Fruit fly (Drosophila melanogaster) whole organism, embryonic: Measurements from ENCODE around the gene CG10702.

ENCODE experiments used
- Asciz ChIP-seq: fragments of 200-800 bp; sonication (Bioruptor generic); optimal IDR thresholded peaks from 2 replicates; lab custom pipeline; 2017; ENCODE audit warnings: missing biosample characterization, mild to moderate bottlenecking, missing genetic modification characterization, missing genetic modification reagents
- C15 ChIP-seq: fragments of 200-800 bp; sonication (Bioruptor generic); IDR thresholded peaks from 3 replicates; pipeline ENCODE4 v1.3.6; 2022; ENCODE audit warnings: missing biosample characterization, missing genetic modification characterization
- CG10267 ChIP-seq: fragments of 200-800 bp; sonication (Bioruptor generic); optimal IDR thresholded peaks from 2 replicates; lab custom pipeline; 2018; ENCODE audit warnings: missing biosample characterization, mild to moderate bottlenecking, missing genetic modification characterization, moderate library complexity
- CG10431 ChIP-seq: fragments of 200-800 bp; sonication (Bioruptor generic); optimal IDR thresholded peaks from 3 replicates; lab custom pipeline; 2018; ENCODE audit warnings: missing biosample characterization, mild to moderate bottlenecking, missing genetic modification characterization
- CG11456 ChIP-seq: fragments of 200-800 bp; sonication (Bioruptor generic); IDR thresholded peaks from 3 replicates; pipeline ENCODE4 v1.3.6; 2022; ENCODE audit warnings: missing biosample characterization, missing genetic modification characterization
- CG12744 ChIP-seq: fragments of 200-800 bp; sonication (Bioruptor generic); optimal IDR thresholded peaks from 2 replicates; lab custom pipeline; 2016; ENCODE audit warnings: missing biosample characterization, missing genetic modification characterization
- CG13287 ChIP-seq: fragments of 200-800 bp; sonication (Bioruptor generic); IDR thresholded peaks from 2 replicates; pipeline ENCODE4 v1.3.6; 2022; ENCODE audit warnings: missing biosample characterization, missing genetic modification characterization; ENCODE audit not compliant: partially characterized antibody
- CG13894 ChIP-seq: fragments of 200-800 bp; sonication (Bioruptor generic); optimal IDR thresholded peaks from 3 replicates; lab custom pipeline; 2018; ENCODE audit warnings: missing biosample characterization, mild to moderate bottlenecking, missing genetic modification characterization, moderate library complexity
- CG15269 ChIP-seq: fragments of 200-800 bp; sonication (Bioruptor generic); optimal IDR thresholded peaks from 2 replicates; lab custom pipeline; 2018; ENCODE audit warnings: missing biosample characterization, mild to moderate bottlenecking, missing genetic modification characterization, moderate library complexity
- CG30431 ChIP-seq: fragments of 200-800 bp; sonication (Bioruptor generic); optimal IDR thresholded peaks from 2 replicates; lab custom pipeline; 2017; ENCODE audit warnings: missing biosample characterization, missing genetic modification characterization
- CG3163 ChIP-seq: fragments of 200-800 bp; sonication (Bioruptor generic); optimal IDR thresholded peaks from 3 replicates; lab custom pipeline; 2016; ENCODE audit warnings: missing biosample characterization, missing genetic modification characterization
- CG3847 ChIP-seq: fragments of 200-800 bp; sonication (Bioruptor generic); IDR thresholded peaks from 2 replicates; pipeline ENCODE4 v1.3.6; 2022; ENCODE audit warnings: missing biosample characterization, missing genetic modification characterization
- CG3995 ChIP-seq: fragments of 200-800 bp; sonication (Bioruptor generic); optimal IDR thresholded peaks from 3 replicates; lab custom pipeline; 2016; ENCODE audit warnings: missing biosample characterization, missing genetic modification characterization
- CG4282 ChIP-seq: fragments of 200-800 bp; sonication (Bioruptor generic); optimal IDR thresholded peaks from 2 replicates; lab custom pipeline; 2016; ENCODE audit warnings: missing biosample characterization, missing genetic modification characterization
- CG43689 ChIP-seq: fragments of 200-800 bp; sonication (Bioruptor generic); IDR thresholded peaks from 2 replicates; pipeline ENCODE4 v1.3.6; 2022; ENCODE audit warnings: missing biosample characterization, missing genetic modification characterization
- CG8765 ChIP-seq: fragments of 200-800 bp; sonication (Bioruptor generic); IDR thresholded peaks from 2 replicates; pipeline ENCODE4 v1.3.6; 2022; ENCODE audit warnings: missing biosample characterization, missing genetic modification characterization
- CG8944 ChIP-seq: fragments of 200-800 bp; sonication (Bioruptor generic); optimal IDR thresholded peaks from 3 replicates; lab custom pipeline; 2016; ENCODE audit warnings: missing biosample characterization, missing genetic modification characterization
- CrebB ChIP-seq: fragments of 200-800 bp; sonication (Bioruptor generic); optimal IDR thresholded peaks from 3 replicates; lab custom pipeline; 2018; ENCODE audit warnings: missing biosample characterization, mild to moderate bottlenecking, missing genetic modification characterization
- D ChIP-seq, 2 experiments: fragments of 200-800 bp in 1 of 2; fragments of >200 bp in 1 of 2; sonication (Bioruptor generic) in 1 of 2; optimal IDR thresholded peaks; 2 replicates in 1 of 2; 3 replicates in 1 of 2; lab custom pipeline; 2017; ENCODE audit warnings: mild to moderate bottlenecking in 1 of 2, missing biosample characterization in 1 of 2, missing genetic modification characterization in 1 of 2, missing genetic modification reagents in 1 of 2
- Ets65A ChIP-seq: fragments of 200-800 bp; sonication (Bioruptor generic); peaks from one replicate; lab custom pipeline; 2016; ENCODE audit warnings: missing biosample characterization, missing genetic modification characterization
- Fer2 ChIP-seq: fragments of 200-800 bp; sonication (Bioruptor generic); optimal IDR thresholded peaks from 2 replicates; lab custom pipeline; 2018; ENCODE audit warnings: missing biosample characterization, mild to moderate bottlenecking, missing genetic modification characterization, moderate library complexity
- HLH3B ChIP-seq: fragments of 200-800 bp; sonication (Bioruptor generic); IDR thresholded peaks from 2 replicates; pipeline ENCODE4 v1.3.6; 2022; ENCODE audit warnings: missing biosample characterization, missing genetic modification characterization
- HLHmδ ChIP-seq: fragments of 200-800 bp; sonication (Bioruptor generic); optimal IDR thresholded peaks from 2 replicates; lab custom pipeline; 2018; ENCODE audit warnings: missing biosample characterization, mild to moderate bottlenecking, missing genetic modification characterization, moderate library complexity
- Hmr ChIP-seq: fragments of 200-800 bp; sonication (Bioruptor generic); optimal IDR thresholded peaks from 3 replicates; lab custom pipeline; 2017; ENCODE audit warnings: mild to moderate bottlenecking, missing biosample characterization, missing genetic modification reagents, missing genetic modification characterization
- Nf-YC ChIP-seq: fragments of 200-800 bp; optimal IDR thresholded peaks from 3 replicates; lab custom pipeline; 2019; ENCODE audit warnings: missing biosample characterization, mild to moderate bottlenecking, missing genetic modification characterization, moderate library complexity
- Ravus ChIP-seq: fragments of 200-800 bp; sonication (Bioruptor generic); IDR thresholded peaks from 2 replicates; pipeline ENCODE4 v1.3.6; 2022; ENCODE audit warnings: missing biosample characterization, missing genetic modification characterization
- Rfx ChIP-seq: fragments of 200-800 bp; sonication (Bioruptor generic); IDR thresholded peaks from 2 replicates; pipeline ENCODE4 v1.3.6; 2022; ENCODE audit warnings: missing biosample characterization, missing genetic modification characterization
- Scr ChIP-seq: fragments of 200-800 bp; sonication (Bioruptor generic); IDR thresholded peaks from 2 replicates; pipeline ENCODE4 v1.3.6; 2022; ENCODE audit warnings: missing biosample characterization, missing genetic modification characterization; ENCODE audit not compliant: partially characterized antibody
- YL-1 ChIP-seq: fragments of 200-800 bp; sonication (Bioruptor generic); optimal IDR thresholded peaks from 3 replicates; lab custom pipeline; 2017; ENCODE audit warnings: missing biosample characterization, mild to moderate bottlenecking, missing genetic modification characterization
- aop ChIP-seq: fragments of 200-800 bp; sonication (Bioruptor generic); IDR thresholded peaks from 2 replicates; pipeline ENCODE4 v1.3.6; 2022; ENCODE audit warnings: missing biosample characterization, missing genetic modification characterization
- bbx ChIP-seq: fragments of 200-800 bp; sonication (Bioruptor generic); IDR thresholded peaks from 2 replicates; pipeline ENCODE4 v1.3.6; 2022; ENCODE audit warnings: missing biosample characterization, missing genetic modification characterization; ENCODE audit not compliant: partially characterized antibody
- bcd ChIP-seq: fragments of 200-800 bp; sonication (Bioruptor generic); optimal IDR thresholded peaks from 2 replicates; lab custom pipeline; 2017; ENCODE audit warnings: missing biosample characterization, mild to moderate bottlenecking, missing genetic modification characterization
- cato ChIP-seq: fragments of 200-800 bp; sonication (Bioruptor generic); optimal IDR thresholded peaks from 2 replicates; lab custom pipeline; 2016; ENCODE audit warnings: missing biosample characterization, missing genetic modification characterization, borderline replicate concordance
- crol ChIP-seq: fragments of 200-800 bp; sonication (Bioruptor generic); IDR thresholded peaks from 2 replicates; pipeline ENCODE4 v1.3.6; 2022; ENCODE audit warnings: missing biosample characterization, missing genetic modification characterization
- crp ChIP-seq, 2 experiments: fragments of 200-800 bp; sonication (Bioruptor generic); optimal IDR thresholded peaks; 2 replicates in 1 of 2; 3 replicates in 1 of 2; lab custom pipeline; 2017; ENCODE audit warnings: missing biosample characterization in 2 of 2, missing genetic modification characterization in 2 of 2, mild to moderate bottlenecking in 1 of 2, moderate library complexity in 1 of 2
- danr ChIP-seq: fragments of 200-800 bp; sonication (Bioruptor generic); IDR thresholded peaks from 2 replicates; pipeline ENCODE4 v1.3.6; 2022; ENCODE audit warnings: missing biosample characterization, missing genetic modification characterization
- disco-r ChIP-seq: fragments of 200-800 bp; sonication (Bioruptor generic); optimal IDR thresholded peaks from 2 replicates; lab custom pipeline; 2016; ENCODE audit warnings: missing biosample characterization, missing genetic modification characterization
- dmrt99B ChIP-seq: fragments of 200-800 bp; sonication (Bioruptor generic); optimal IDR thresholded peaks from 2 replicates; lab custom pipeline; 2018; ENCODE audit warnings: missing biosample characterization, mild to moderate bottlenecking, missing genetic modification characterization, moderate library complexity
- exex ChIP-seq: fragments of 200-800 bp; sonication (Bioruptor generic); optimal IDR thresholded peaks from 4 replicates; lab custom pipeline; 2018; ENCODE audit warnings: missing biosample characterization, mild to moderate bottlenecking, missing genetic modification characterization, moderate library complexity
- gro ChIP-seq: fragments of 200-800 bp; sonication (Bioruptor generic); optimal IDR thresholded peaks from 2 replicates; lab custom pipeline; 2016; ENCODE audit warnings: missing biosample characterization, missing genetic modification characterization
- h ChIP-seq: fragments of >200 bp; optimal IDR thresholded peaks from 2 replicates; lab custom pipeline; 2017
- lola ChIP-seq, 3 experiments: fragments of >200 bp in 2 of 3; fragments of 200-800 bp in 1 of 3; sonication (Bioruptor generic) in 1 of 3; optimal IDR thresholded peaks; 2 replicates each; lab custom pipeline; 2017 to 2019; ENCODE audit warnings: missing biosample characterization in 3 of 3, missing genetic modification characterization in 3 of 3, mild to moderate bottlenecking in 1 of 3, moderate library complexity in 1 of 3
- luna ChIP-seq: fragments of 200-800 bp; sonication (Bioruptor generic); optimal IDR thresholded peaks from 2 replicates; lab custom pipeline; 2016; ENCODE audit warnings: missing biosample characterization, missing genetic modification characterization
- nau ChIP-seq: fragments of 200-800 bp; sonication (Bioruptor generic); optimal IDR thresholded peaks from 3 replicates; lab custom pipeline; 2017; ENCODE audit warnings: missing biosample characterization, mild to moderate bottlenecking, missing genetic modification characterization, missing genetic modification reagents
- pnt ChIP-seq: fragments of 200-800 bp; sonication (Bioruptor generic); optimal IDR thresholded peaks from 3 replicates; lab custom pipeline; 2016; ENCODE audit warnings: missing biosample characterization, missing genetic modification characterization
- tup ChIP-seq: fragments of 200-800 bp; sonication (Bioruptor generic); optimal IDR thresholded peaks from 2 replicates; lab custom pipeline; 2016; ENCODE audit warnings: missing biosample characterization, mild to moderate bottlenecking, missing genetic modification characterization, moderate library complexity
- tx ChIP-seq: fragments of 200-800 bp; sonication (Bioruptor generic); optimal IDR thresholded peaks from 2 replicates; lab custom pipeline; 2016; ENCODE audit warnings: missing biosample characterization, missing genetic modification characterization
- wor ChIP-seq: fragments of 200-800 bp; sonication (Bioruptor generic); IDR thresholded peaks from 2 replicates; pipeline ENCODE4 v1.3.6; 2022; ENCODE audit warnings: missing biosample characterization, missing genetic modification characterization
- zen ChIP-seq: fragments of 200-800 bp; sonication (Bioruptor generic); optimal IDR thresholded peaks from 3 replicates; lab custom pipeline; 2018; ENCODE audit warnings: missing biosample characterization, mild to moderate bottlenecking, missing genetic modification characterization, moderate library complexity
- zf30C ChIP-seq: fragments of 200-800 bp; sonication (Bioruptor generic); optimal IDR thresholded peaks from 3 replicates; lab custom pipeline; 2018; ENCODE audit warnings: missing biosample characterization, mild to moderate bottlenecking, missing genetic modification characterization

The CG10702 gene

DNA sequence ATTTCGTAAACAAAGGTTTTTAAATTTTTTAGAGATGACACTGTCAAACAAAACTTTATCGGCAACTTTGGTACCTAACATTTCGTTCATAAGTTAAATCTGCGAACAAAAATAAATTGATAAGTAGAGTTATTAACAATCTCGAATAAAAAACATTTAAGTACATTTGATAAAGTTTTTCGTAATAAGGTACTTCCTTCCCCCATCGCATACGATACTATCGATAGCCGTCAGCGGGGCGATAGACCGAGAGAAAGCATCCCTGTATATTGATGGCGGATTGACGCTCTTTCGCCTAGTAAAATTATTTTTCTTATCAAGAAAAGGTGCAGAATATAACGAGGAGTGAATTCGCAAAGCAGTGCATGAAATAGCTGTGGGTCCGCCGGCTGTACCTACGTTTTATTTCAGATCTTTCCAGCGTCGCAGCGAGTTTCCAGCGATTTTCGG, 24.5 kb downstream of the CG10702 start, which contains the start of the genes Ttc19 and Acn (continued):
- TF ChIP-seq zen (tag; lab: Kevin White, UChicago) (peak; percentile 83), CG3163 (GFP tag; lab: Kevin White, UChicago) (peak; percentile 78), C15 (GFP tag; lab: Robert Waterston, UW) (no peak), Hmr (GFP tag; lab: Kevin White, UChicago) (no peak), CG30431 (GFP tag; lab: Kevin White, UChicago) (peak; percentile 37), aop (GFP tag; lab: Robert Waterston, UW) (0 out of 2 replicates have a peak, but pooled peaks have one; percentile 20), CrebB (tag; lab: Kevin White, UChicago) (peak; percentile 54), Asciz (GFP tag; lab: Kevin White, UChicago) (no peak), CG4282 (GFP tag; lab: Kevin White, UChicago) (peak; percentile 89), CG8765 (GFP tag; lab: Robert Waterston, UW) (peak; percentile 82), wor (GFP tag; lab: Robert Waterston, UW) (peak; percentile 65), YL-1 (GFP tag; lab: Kevin White, UChicago) (peak; percentile 91), bcd (GFP tag; lab: Kevin White, UChicago) (peak; percentile 81), luna (peak; percentile 64), danr (peak; percentile 43; the same call in 1 of the 2 replicates), CG8944 (GFP tag; lab: Kevin White, UChicago) (peak; percentile 91), CG43689 (GFP tag; lab: Robert Waterston, UW) (0 out of 2 replicates have a peak, but pooled peaks have one; percentile 9), HLH3B (GFP tag; lab: Robert Waterston, UW) (peak; percentile 75), gro (peak; percentile 91), nau (no peak), HLHmδ (GFP tag; lab: Kevin White, UChicago) (no peak), CG11456 (GFP tag; lab: Robert Waterston, UW) (peak; percentile 85), CG15269 (tag; lab: Kevin White, UChicago) (peak; percentile 77), bbx (GFP tag; lab: Robert Waterston, UW) (peak; percentile 96), Ets65A (peak; percentile 99), CG3847 (GFP tag; lab: Robert Waterston, UW) (peak; percentile 85), Fer2 (tag; lab: Kevin White, UChicago) (peak; percentile 71), Nf-YC (tag; lab: Kevin White, UChicago) (peak; percentile 71), CG12744 (GFP tag; lab: Kevin White, UChicago) (peak; percentile 77), dmrt99B (tag; lab: Kevin White, UChicago) (no peak), CG13894 (tag; lab: Kevin White, UChicago) (no peak), crol (GFP tag; lab: Robert Waterston, UW) (peak; percentile 45), lola (GFP tag; optimal IDR thresholded peaks at IDR 0.05; lab: Kevin White, UChicago) (peak in 1 of 3 experiments; percentile 80), disco-r (GFP tag; lab: Kevin White, UChicago) (peak; percentile 77), CG10431 (GFP tag; lab: Kevin White, UChicago) (peak; percentile 27), exex (no peak), Rfx (GFP tag; lab: Robert Waterston, UW) (peak; percentile 90), Ravus (peak; percentile 18; the same call in 1 of the 2 replicates), D (optimal IDR thresholded peaks at IDR 0.05; lab: Kevin White, UChicago) (no peak), D (GFP tag; optimal IDR thresholded peaks at IDR 0.05; lab: Kevin White, UChicago) (peak; percentile 73), CG3995 (GFP tag; lab: Kevin White, UChicago) (peak; percentile 16), Scr (GFP tag; lab: Robert Waterston, UW) (peak; percentile 98), h (lab: Kevin White, UChicago) (no peak), CG13287 (GFP tag; lab: Robert Waterston, UW) (peak; percentile 95), tx (GFP tag; lab: Kevin White, UChicago) (peak; percentile 86), cato (GFP tag; lab: Kevin White, UChicago) (peak; percentile 68), crp (GFP tag; optimal IDR thresholded peaks at IDR 0.05; lab: Kevin White, UChicago) (peak in 1 of 2 experiments; percentile 58), tup (GFP tag; lab: Kevin White, UChicago) (peak; percentile 71), zf30C (no peak), CG10267 (peak; percentile 94), pnt (GFP tag; lab: Kevin White, UChicago) (peak; percentile 81)
